Fruit fly (Drosophila melanogaster) whole organism, pupa: ENCODE measurements around the gene CG13083.
A peak's percentile ranks its signal among the peaks of the same experiment; 100 is the strongest.

Experiments used
- CG10348 ChIP-seq: fragments of 200-800 bp; sonication (Bioruptor generic); IDR thresholded peaks from 2 replicates; pipeline ENCODE4 v1.3.6; 2022; ENCODE audit warnings: missing biosample characterization, missing genetic modification characterization
- CG12605 ChIP-seq: fragments of 200-800 bp; sonication (Bioruptor generic); IDR thresholded peaks from 2 replicates; pipeline ENCODE4 v1.3.6; 2022; ENCODE audit warnings: missing biosample characterization, missing genetic modification characterization
- CG13204 ChIP-seq: fragments of 200-800 bp; sonication (Bioruptor generic); optimal IDR thresholded peaks from 2 replicates; lab custom pipeline; 2018; ENCODE audit warnings: missing biosample characterization, mild to moderate bottlenecking, missing genetic modification characterization, moderate library complexity
- CG14655 ChIP-seq: fragments of 200-800 bp; sonication (Bioruptor generic); optimal IDR thresholded peaks from 3 replicates; lab custom pipeline; 2017; ENCODE audit warnings: mild to moderate bottlenecking, missing biosample characterization, missing genetic modification reagents, missing genetic modification characterization
- CG15710 ChIP-seq: fragments of 200-800 bp; sonication (Bioruptor generic); optimal IDR thresholded peaks from 2 replicates; lab custom pipeline; 2018; ENCODE audit warnings: missing biosample characterization, mild to moderate bottlenecking, missing genetic modification characterization, moderate library complexity
- CG17806 ChIP-seq: fragments of 200-800 bp; sonication (Bioruptor generic); optimal IDR thresholded peaks from 2 replicates; lab custom pipeline; 2018; ENCODE audit warnings: missing biosample characterization, mild to moderate bottlenecking, missing genetic modification characterization, moderate library complexity
- CG32121 ChIP-seq: fragments of 200-800 bp; sonication (Bioruptor generic); IDR thresholded peaks from 2 replicates; pipeline ENCODE4 v1.3.6; 2022; ENCODE audit warnings: missing biosample characterization, missing genetic modification characterization
- CG34367 ChIP-seq: fragments of 200-800 bp; sonication (Bioruptor generic); optimal IDR thresholded peaks from 2 replicates; lab custom pipeline; 2018; ENCODE audit warnings: missing biosample characterization, mild to moderate bottlenecking, missing genetic modification characterization
- CG4496 ChIP-seq: fragments of 200-800 bp; sonication (Bioruptor generic); IDR thresholded peaks from 3 replicates; pipeline ENCODE4 v1.3.6; 2022; ENCODE audit warnings: missing biosample characterization, missing genetic modification characterization
- CG8159 ChIP-seq: fragments of 200-800 bp; sonication (Bioruptor generic); optimal IDR thresholded peaks from 3 replicates; lab custom pipeline; 2018; ENCODE audit warnings: missing biosample characterization, mild to moderate bottlenecking, missing genetic modification characterization, moderate library complexity
- CG8301 ChIP-seq: fragments of 200-800 bp; sonication (Bioruptor generic); optimal IDR thresholded peaks from 2 replicates; lab custom pipeline; 2018; ENCODE audit warnings: missing biosample characterization, mild to moderate bottlenecking, missing genetic modification characterization
- CG9948 ChIP-seq: fragments of 200-800 bp; sonication (Bioruptor generic); optimal IDR thresholded peaks from 2 replicates; lab custom pipeline; 2018; ENCODE audit warnings: missing biosample characterization, mild to moderate bottlenecking, missing genetic modification characterization, moderate library complexity
- D1 ChIP-seq: fragments of 200-800 bp; sonication (Bioruptor generic); optimal IDR thresholded peaks from 2 replicates; lab custom pipeline; 2018; ENCODE audit warnings: missing biosample characterization, mild to moderate bottlenecking, missing genetic modification characterization, moderate library complexity
- EcR ChIP-seq: fragments of 200-800 bp; sonication (Bioruptor generic); optimal IDR thresholded peaks from 3 replicates; lab custom pipeline; 2019; ENCODE audit warnings: missing biosample characterization, missing genetic modification characterization, mild to moderate bottlenecking, moderate library complexity, missing genetic modification reagents
- Ets98B ChIP-seq: fragments of 200-800 bp; sonication (Bioruptor generic); IDR thresholded peaks from 2 replicates; pipeline ENCODE4 v1.3.6; 2022; ENCODE audit warnings: missing biosample characterization, missing genetic modification characterization
- Pif1A ChIP-seq: fragments of 200-800 bp; sonication (Bioruptor generic); optimal IDR thresholded peaks from 3 replicates; lab custom pipeline; 2016; ENCODE audit warnings: missing biosample characterization, missing genetic modification characterization
- Pif1B ChIP-seq: fragments of 200-800 bp; sonication (Bioruptor generic); optimal IDR thresholded peaks from 3 replicates; lab custom pipeline; 2016; ENCODE audit warnings: missing biosample characterization, missing genetic modification characterization
- Snoo ChIP-seq: fragments of 200-800 bp; sonication (Bioruptor generic); optimal IDR thresholded peaks from 3 replicates; lab custom pipeline; 2017; ENCODE audit warnings: missing biosample characterization, mild to moderate bottlenecking, missing genetic modification characterization, inconsistent platforms
- fd96Ca ChIP-seq: fragments of 200-800 bp; sonication (Bioruptor generic); IDR thresholded peaks from 3 replicates; pipeline ENCODE4 v1.3.6; 2022; ENCODE audit warnings: missing biosample characterization, missing genetic modification characterization
- gl ChIP-seq: fragments of 200-800 bp; sonication (Bioruptor generic); optimal IDR thresholded peaks from 2 replicates; lab custom pipeline; 2018; ENCODE audit warnings: missing biosample characterization, mild to moderate bottlenecking, missing genetic modification characterization
- rn ChIP-seq: fragments of 200-800 bp; sonication (Bioruptor generic); IDR thresholded peaks from 2 replicates; pipeline ENCODE4 v1.3.6; 2022; ENCODE audit warnings: missing biosample characterization, missing genetic modification characterization

The CG13083 gene

DNA sequence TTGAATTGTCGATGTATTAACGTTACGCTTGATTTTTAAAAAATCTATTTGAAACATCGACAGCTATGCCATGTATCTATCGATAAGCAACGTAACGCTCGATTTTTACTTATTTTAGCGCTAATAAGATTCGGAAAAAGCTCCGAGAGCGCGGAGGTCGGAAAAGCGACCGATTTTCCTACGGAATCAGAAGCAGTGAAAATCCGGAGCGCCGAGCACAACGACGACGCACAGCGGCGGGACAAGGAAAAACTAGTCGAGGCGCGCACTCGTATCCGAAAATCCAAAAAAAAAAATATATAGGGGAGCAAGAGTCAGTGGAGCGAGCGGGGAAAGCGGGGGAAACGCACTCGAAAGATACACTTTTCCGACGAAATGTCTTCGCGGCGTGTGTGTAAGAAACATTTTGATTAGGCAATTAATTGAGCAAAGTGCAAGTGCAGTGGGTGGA is 31.4 kb downstream of the CG13083 start, which contains the start of gene CG10132:
CG10132 (plus strand) TSS at position 189 of the 451 bp plus-strand sequence.
- no peak for TF ChIP-seq CG13204
- no peak for TF ChIP-seq CG8159
- TF ChIP-seq CG34367: no peak
- TF ChIP-seq CG14655: no peak
- no peak for TF ChIP-seq Pif1A (GFP tag; lab: Kevin White, UChicago)
- no peak for TF ChIP-seq CG9948 (tag; lab: Kevin White, UChicago)
- TF ChIP-seq fd96Ca (GFP tag; lab: Robert Waterston, UW): peak; percentile 11; the same call in 1 of the 3 replicates
- no peak for TF ChIP-seq CG8301 (tag; lab: Kevin White, UChicago)
- peak; percentile 44; the same call in 1 of the 2 replicates for TF ChIP-seq CG32121 (GFP tag; lab: Robert Waterston, UW)
- TF ChIP-seq Ets98B: no peak

DNA sequence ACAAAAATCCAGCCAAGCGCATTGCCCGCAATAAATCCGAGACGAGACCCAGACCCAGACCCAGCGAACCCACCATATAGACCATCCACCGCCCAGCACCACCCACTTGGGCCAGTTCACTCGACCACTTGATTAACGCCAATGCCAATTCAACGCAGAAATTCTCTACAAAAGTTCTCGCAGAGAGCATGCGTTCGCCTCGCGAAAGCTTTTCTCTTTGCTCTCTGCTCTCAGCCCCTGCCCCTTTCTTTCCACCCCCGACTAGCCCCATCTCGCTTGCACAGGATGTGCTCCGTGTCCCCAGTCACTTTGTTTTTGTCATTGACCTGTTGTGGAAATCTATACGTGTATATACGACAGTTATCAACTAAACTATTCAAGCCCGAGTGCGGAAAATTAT is 32.3 kb downstream of the CG13083 start:
- TF ChIP-seq gl (tag; lab: Kevin White, UChicago) (no peak), CG10348 (GFP tag; lab: Robert Waterston, UW) (no peak), EcR (GFP tag; lab: Kevin White, UChicago) (no peak), CG8301 (tag; lab: Kevin White, UChicago) (no peak), CG32121 (GFP tag; lab: Robert Waterston, UW) (no peak), Snoo (tag; lab: Kevin White, UChicago) (no peak), CG17806 (tag; lab: Kevin White, UChicago) (no peak), CG15710 (no peak), CG13204 (no peak), CG12605 (GFP tag; lab: Robert Waterston, UW) (no peak), CG8159 (no peak)

DNA sequence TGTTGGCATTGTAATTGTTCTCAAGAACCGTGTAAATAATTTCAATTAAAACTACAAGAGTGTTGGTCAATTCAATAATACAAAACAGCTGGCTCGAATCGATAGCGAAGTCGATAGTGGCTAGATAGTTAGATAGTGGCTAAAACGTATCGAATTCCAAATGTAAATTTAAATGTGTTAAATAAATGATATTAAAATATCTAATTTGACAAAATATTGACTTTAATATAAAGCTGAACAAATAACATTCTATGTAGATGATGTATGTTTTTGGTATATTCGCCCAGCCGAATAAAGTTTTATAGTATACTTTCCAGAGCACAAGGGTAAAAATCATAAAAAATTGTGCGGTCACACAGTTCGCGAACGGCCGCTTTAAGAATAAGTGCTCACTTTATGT is 39.0 kb downstream of the CG13083 start, which contains the start of the genes Dpm1 and CG10137:
Dpm1 (minus strand) TSS at position 53 of the 400 bp plus-strand sequence.
CG10137 (plus strand) TSS at position 371 of the 400 bp plus-strand sequence.
- no peak for TF ChIP-seq Ets98B
- TF ChIP-seq, all 21 proteins: peak for 0

DNA sequence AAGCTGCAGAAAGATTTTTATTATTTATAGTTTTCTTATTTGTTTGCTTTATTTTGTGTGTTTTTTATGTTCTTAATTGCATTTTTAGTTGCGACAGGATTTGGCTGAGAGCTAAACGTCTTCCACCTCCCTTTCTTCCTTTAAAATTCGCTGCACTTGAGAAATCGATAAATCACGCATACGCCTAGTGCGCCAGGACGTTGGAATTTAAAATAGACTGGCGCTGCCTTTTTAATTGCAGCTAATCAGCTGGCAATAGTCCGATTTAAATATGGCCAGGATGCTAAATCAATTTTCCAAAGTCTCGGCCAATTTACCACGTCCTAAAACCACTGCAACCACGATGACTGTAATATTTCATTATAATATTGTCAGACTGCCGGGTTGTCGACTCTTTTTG is 39.6 kb downstream of the CG13083 start:
- TF ChIP-seq CG10348 (GFP tag; lab: Robert Waterston, UW): no peak
- no peak for TF ChIP-seq Snoo (tag; lab: Kevin White, UChicago)
- TF ChIP-seq Ets98B: no peak

DNA sequence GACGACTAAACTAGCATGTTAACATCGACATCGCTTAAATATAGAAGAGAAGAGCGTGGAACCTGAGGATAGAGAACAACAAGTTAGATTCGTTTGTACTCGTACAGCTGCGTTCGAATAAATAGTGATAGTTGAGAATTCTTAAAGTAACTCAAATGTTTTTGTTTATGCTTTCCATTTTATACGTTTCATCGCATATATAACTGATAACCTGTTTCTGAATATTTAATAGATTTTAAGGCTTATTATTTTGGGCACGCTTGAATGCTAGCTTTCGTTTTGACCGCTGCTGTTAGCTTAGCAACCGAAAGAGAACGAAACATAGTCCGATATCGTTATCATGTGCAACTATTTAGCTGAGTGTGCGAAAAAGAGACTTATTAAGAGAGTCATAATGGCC is 41.0 kb downstream of the CG13083 start:
- TF ChIP-seq CG14655 (peak; percentile 99), CG4496 (GFP tag; lab: Robert Waterston, UW) (peak; percentile 99), CG9948 (tag; lab: Kevin White, UChicago) (peak; percentile 97), CG10348 (GFP tag; lab: Robert Waterston, UW) (peak; percentile 96), D1 (tag; lab: Kevin White, UChicago) (no peak), Ets98B (peak; percentile 99), CG34367 (peak; percentile 95), CG17806 (tag; lab: Kevin White, UChicago) (peak; percentile 97), gl (tag; lab: Kevin White, UChicago) (peak; percentile 91), EcR (GFP tag; lab: Kevin White, UChicago) (peak; percentile 30), Pif1A (GFP tag; lab: Kevin White, UChicago) (peak; percentile 98), CG8159 (peak; percentile 94), rn (peak; percentile 97), CG13204 (peak; percentile 88), Pif1B (GFP tag; lab: Kevin White, UChicago) (peak; percentile 98), CG15710 (peak; percentile 97), CG8301 (tag; lab: Kevin White, UChicago) (peak; percentile 100), Snoo (tag; lab: Kevin White, UChicago) (peak; percentile 70), CG32121 (GFP tag; lab: Robert Waterston, UW) (peak; percentile 99), CG12605 (GFP tag; lab: Robert Waterston, UW) (peak; percentile 99), fd96Ca (GFP tag; lab: Robert Waterston, UW) (peak; percentile 99)

DNA sequence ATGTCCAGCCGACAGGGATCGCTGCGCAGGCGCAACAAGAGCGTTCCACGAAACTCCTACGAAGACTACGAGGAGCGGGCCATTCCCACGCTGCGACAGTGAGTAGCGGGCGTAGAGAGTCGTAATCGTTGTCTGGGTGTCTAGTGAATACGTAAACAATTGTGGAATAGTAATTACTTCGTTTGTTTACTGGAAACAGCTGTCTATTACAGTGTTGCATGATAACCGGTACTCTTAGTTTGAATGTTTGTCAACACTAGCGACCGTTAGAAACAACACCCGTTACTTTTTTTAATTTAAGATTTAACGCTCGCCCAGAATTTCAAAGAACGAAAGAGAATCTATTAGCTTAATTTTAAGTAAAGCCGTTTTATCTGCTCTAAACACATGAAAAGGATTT is 42.8 kb downstream of the CG13083 start, which contains the start of gene CG10165:
CG10165 (minus strand) TSS at position 214 of the 400 bp plus-strand sequence.
- TF ChIP-seq Pif1A (GFP tag; lab: Kevin White, UChicago) (no peak), Snoo (tag; lab: Kevin White, UChicago) (no peak), CG14655 (no peak), fd96Ca (GFP tag; lab: Robert Waterston, UW) (no peak)
- TF ChIP-seq, all 21 proteins: peak for 0

DNA sequence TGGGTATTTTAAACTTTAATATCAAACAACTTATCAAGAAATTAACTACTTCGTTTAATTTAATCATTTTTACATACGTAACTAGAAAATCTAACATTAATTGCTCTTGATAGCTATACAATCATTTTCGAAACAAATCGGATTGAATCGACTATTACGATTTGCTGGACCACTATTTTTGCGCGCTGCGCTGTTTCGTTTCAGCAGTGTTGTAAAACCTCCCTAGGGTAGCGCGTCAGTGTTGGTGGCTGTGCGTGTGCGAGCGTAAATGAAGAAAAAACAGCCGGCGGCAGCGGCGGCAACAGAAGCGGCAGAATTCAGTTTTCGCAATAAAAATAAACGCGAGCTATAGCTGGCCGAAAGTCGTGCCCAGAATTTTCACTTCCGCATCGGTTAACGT is 46.0 kb downstream of the CG13083 start, which contains the start of gene CG33116:
CG33116 (plus strand) TSS at position 233 of the 400 bp plus-strand sequence.
- TF ChIP-seq CG8159 (peak; percentile 79), Pif1B (GFP tag; lab: Kevin White, UChicago) (peak; percentile 78), CG32121 (GFP tag; lab: Robert Waterston, UW) (peak; percentile 90), CG34367 (peak; percentile 59), gl (tag; lab: Kevin White, UChicago) (peak; percentile 31), CG8301 (tag; lab: Kevin White, UChicago) (peak; percentile 85), fd96Ca (GFP tag; lab: Robert Waterston, UW) (peak; percentile 86), CG17806 (tag; lab: Kevin White, UChicago) (peak; percentile 70), CG15710 (peak; percentile 76), EcR (GFP tag; lab: Kevin White, UChicago) (no peak), rn (0 out of 2 replicates have a peak, but pooled peaks have one; percentile 52), Pif1A (GFP tag; lab: Kevin White, UChicago) (peak; percentile 86), Snoo (tag; lab: Kevin White, UChicago) (peak; percentile 76), CG9948 (tag; lab: Kevin White, UChicago) (peak; percentile 76), CG13204 (peak; percentile 63), CG12605 (GFP tag; lab: Robert Waterston, UW) (peak; percentile 63), CG10348 (GFP tag; lab: Robert Waterston, UW) (peak; percentile 51; the same call in 1 of the 2 replicates), CG4496 (GFP tag; lab: Robert Waterston, UW) (peak; percentile 91), CG14655 (peak; percentile 87), Ets98B (peak; percentile 83), D1 (tag; lab: Kevin White, UChicago) (peak; percentile 65)
